Worm (Caenorhabditis elegans): ENCODE results near the gene col-89.
A peak's percentile ranks its signal among the peaks of the same experiment; 100 is the strongest.

col-89 gene

DNA sequence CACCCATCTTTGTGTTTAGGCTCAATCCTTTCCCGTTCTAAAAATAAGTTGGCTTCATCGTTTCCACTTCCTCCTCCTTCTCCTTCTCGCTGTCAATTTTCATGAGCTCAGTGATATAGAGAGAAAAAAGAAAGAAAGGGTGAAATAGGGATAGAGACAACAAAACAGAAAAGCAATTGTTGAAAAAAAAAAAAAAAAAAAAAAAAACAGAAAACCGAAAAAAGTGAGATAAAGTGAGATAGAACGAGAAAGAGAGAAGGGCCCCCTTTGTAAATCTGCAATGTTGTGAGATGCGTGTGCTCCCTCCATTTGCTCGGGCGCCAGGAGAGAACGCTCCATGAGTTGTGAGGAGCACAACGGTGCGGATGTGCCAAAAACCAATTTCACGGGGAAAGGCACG lies 24.0 kb upstream of the col-89 start (continued):
- TF ChIP-seq lin-35 (GFP tag; optimal IDR thresholded peaks at IDR 0.05) (peak in 1 of 2 experiments; percentile 18), mep-1 (tag; optimal IDR thresholded peaks at IDR 0.05) (peak; percentile 58), fkh-8 (tag; optimal IDR thresholded peaks at IDR 0.05) (no peak), lsy-2 (tag; optimal IDR thresholded peaks at IDR 0.05) (peak in 1 of 2 experiments; percentile 46), efl-1 (optimal IDR thresholded peaks at IDR 0.05) (peak in 1 of 2 experiments; percentile 18), efl-1 (GFP tag; optimal IDR thresholded peaks at IDR 0.05 in 1 of 2) (peak in 1 of 2 experiments; percentile 14), nhr-85 (tag) (no peak), pqm-1 (tag; optimal IDR thresholded peaks at IDR 0.05) (no peak), lin-15B (tag; optimal IDR thresholded peaks at IDR 0.05) (no peak), skn-1 (tag; optimal IDR thresholded peaks at IDR 0.05) (no peak), C34B4.2 (tag; optimal IDR thresholded peaks at IDR 0.05) (no peak)

ce11 chrIII:4731295-4731988 lies 16.5 kb upstream of the col-89 start, which contains the start of gene F17C8.3:
Gene F17C8.3 (plus strand): TSS chrIII:4731938.
- TF ChIP-seq lin-14 (GFP tag; optimal IDR thresholded peaks at IDR 0.05) (peak; percentile 83), irx-1 (tag; optimal IDR thresholded peaks at IDR 0.05) (no peak), egl-27 (tag; optimal IDR thresholded peaks at IDR 0.05) (no peak), dpl-1 (GFP tag; optimal IDR thresholded peaks at IDR 0.05) (peak in 1 of 3 experiments; percentile 5), nhr-47 (tag; optimal IDR thresholded peaks at IDR 0.05) (peak; percentile 14), Y116A8C.19 (tag; optimal IDR thresholded peaks at IDR 0.05; ENCODE audit: borderline replicate concordance) (no peak), unc-130 (tag; optimal IDR thresholded peaks at IDR 0.05) (peak; percentile 4), nhr-85 (tag) (no peak), lin-39 (tag; optimal IDR thresholded peaks at IDR 0.05) (peak; percentile 51), mef-2 (tag; optimal IDR thresholded peaks at IDR 0.05) (no peak), ceh-88 (GFP tag; IDR thresholded peaks at IDR 0.05) (no peak), unc-30 (tag; optimal IDR thresholded peaks at IDR 0.05) (no peak), nhr-28 (tag; optimal IDR thresholded peaks at IDR 0.05) (no peak), fkh-4 (tag; optimal IDR thresholded peaks at IDR 0.05; ENCODE audit: borderline replicate concordance) (peak; percentile 51), blmp-1 (tag; optimal IDR thresholded peaks at IDR 0.05) (no peak), nhr-71 (tag; optimal IDR thresholded peaks at IDR 0.05) (peak; percentile 86), hlh-17 (GFP tag; optimal IDR thresholded peaks at IDR 0.05; ENCODE audit: borderline replicate concordance) (no peak), efl-1 (optimal IDR thresholded peaks at IDR 0.05) (peak in 1 of 2 experiments; percentile 30), efl-1 (GFP tag; optimal IDR thresholded peaks at IDR 0.05 in 1 of 2) (no peak), C34B4.2 (tag; optimal IDR thresholded peaks at IDR 0.05) (no peak), lin-15B (tag; optimal IDR thresholded peaks at IDR 0.05) (no peak), alr-1 (tag; optimal IDR thresholded peaks at IDR 0.05; ENCODE audit: borderline replicate concordance) (no peak), nhr-20 (tag; optimal IDR thresholded peaks at IDR 0.05) (peak; percentile 30), sox-4 (tag; optimal IDR thresholded peaks at IDR 0.05) (no peak), rnt-1 (tag; optimal IDR thresholded peaks at IDR 0.05) (peak; percentile 56), lsy-2 (tag; optimal IDR thresholded peaks at IDR 0.05) (peak; percentile 54 to 70), F16B12.6 (tag; optimal IDR thresholded peaks at IDR 0.05) (no peak), pax-3 (tag; optimal IDR thresholded peaks at IDR 0.05) (no peak), nhr-90 (tag; optimal IDR thresholded peaks at IDR 0.05; ENCODE audit: poor library complexity) (no peak), mdl-1 (tag; optimal IDR thresholded peaks at IDR 0.05) (peak in 1 of 2 experiments; percentile 19), swsn-7 (tag; optimal IDR thresholded peaks at IDR 0.05) (peak; percentile 32), nhr-19 (GFP tag; conservative IDR thresholded peaks at IDR 0.05) (peak; percentile 50), nhr-77 (tag; optimal IDR thresholded peaks at IDR 0.05) (no peak), unc-98 (GFP tag; IDR thresholded peaks at IDR 0.05) (no peak), aly-2 (tag; optimal IDR thresholded peaks at IDR 0.05) (no peak), fkh-10 (GFP tag; optimal IDR thresholded peaks at IDR 0.05) (no peak), nhr-84 (tag; optimal IDR thresholded peaks at IDR 0.05) (no peak), C04F5.9 (tag; optimal IDR thresholded peaks at IDR 0.05) (no peak), ces-1 (GFP tag; optimal IDR thresholded peaks at IDR 0.05) (no peak), lin-35 (GFP tag; optimal IDR thresholded peaks at IDR 0.05) (no peak), zag-1 (tag; optimal IDR thresholded peaks at IDR 0.05) (no peak), xbp-1 (tag; optimal IDR thresholded peaks at IDR 0.05) (no peak), nhr-11 (tag; optimal IDR thresholded peaks at IDR 0.05) (no peak), sup-37 (GFP tag; optimal IDR thresholded peaks at IDR 0.05) (no peak), grh-1 (GFP tag; IDR thresholded peaks at IDR 0.05) (no peak), ceh-63 (GFP tag; optimal IDR thresholded peaks at IDR 0.05) (no peak)

All from whole organism, L1 larva.